Worm (Caenorhabditis elegans) whole organism, L1 larva: ENCODE results near the gene K05D4.9.

ENCODE experiments used
- aha-1 ChIP-seq: fragments of 150-350 bp; optimal IDR thresholded peaks from 2 replicates; lab custom pipeline; 2014; ENCODE audit warnings: missing biosample characterization, missing genetic modification characterization
- blmp-1 ChIP-seq: fragments of 150-350 bp; optimal IDR thresholded peaks from 2 replicates; lab custom pipeline; 2014; ENCODE audit warnings: missing biosample characterization, missing genetic modification characterization
- ceh-88 ChIP-seq: fragments of 200-800 bp; sonication (Bioruptor generic); IDR thresholded peaks from 2 replicates; pipeline ENCODE4 v1.3.6; 2022; ENCODE audit warnings: missing genetic modification characterization, missing compliant biosample characterization
- dsc-1 ChIP-seq: sonication (generic microtip); optimal IDR thresholded peaks from 2 replicates; lab custom pipeline; 2016; ENCODE audit warnings: mild to moderate bottlenecking, missing genetic modification characterization, missing compliant biosample characterization
- efl-3 ChIP-seq: fragments of 200-800 bp; sonication (Bioruptor generic); optimal IDR thresholded peaks from 2 replicates; lab custom pipeline; 2018; ENCODE audit warnings: mild to moderate bottlenecking, missing genetic modification characterization, missing compliant biosample characterization
- egl-13 ChIP-seq: sonication (generic microtip); optimal IDR thresholded peaks from 2 replicates; lab custom pipeline; 2016; ENCODE audit warnings: missing genotype, missing genetic modification reagents, missing genetic modification characterization, missing compliant biosample characterization
- egl-27 ChIP-seq, 2 experiments: fragments of 150-350 bp in 1 of 2; sonication (generic microtip); optimal IDR thresholded peaks; 3 replicates each; lab custom pipeline; 2017 to 2018; ENCODE audit warnings: missing biosample characterization in 2 of 2, missing genetic modification characterization in 2 of 2, missing genetic modification reagents in 2 of 2
- elt-2 ChIP-seq: sonication (generic microtip); optimal IDR thresholded peaks from 2 replicates; lab custom pipeline; 2016; ENCODE audit warnings: missing genetic modification characterization, mild to moderate bottlenecking, inconsistent platforms, missing compliant biosample characterization, missing genetic modification reagents
- elt-3 ChIP-seq, 6 experiments: fragments of 150-350 bp in 1 of 6; sonication (generic microtip); optimal IDR thresholded peaks; 2 replicates each; lab custom pipeline; 2017 to 2018; ENCODE audit warnings: missing biosample characterization in 6 of 6, missing genetic modification characterization in 6 of 6, inconsistent platforms in 1 of 6
- fkh-8 ChIP-seq: sonication (generic microtip); optimal IDR thresholded peaks from 2 replicates; lab custom pipeline; 2016; ENCODE audit warnings: mild to moderate bottlenecking, missing genetic modification characterization, missing compliant biosample characterization
- hlh-17 ChIP-seq: fragments of 200-800 bp; sonication (Bioruptor generic); optimal IDR thresholded peaks from 2 replicates; lab custom pipeline; 2018; ENCODE audit warnings: missing genetic modification characterization, mild to moderate bottlenecking, missing compliant biosample characterization, moderate library complexity, borderline replicate concordance
- lin-13 ChIP-seq: fragments of 150-350 bp; optimal IDR thresholded peaks from 2 replicates; lab custom pipeline; 2014; ENCODE audit warnings: missing biosample characterization, missing genetic modification reagents, missing genetic modification characterization
- lin-14 ChIP-seq: fragments of 200-800 bp; sonication (Bioruptor generic); optimal IDR thresholded peaks from 2 replicates; lab custom pipeline; 2018; ENCODE audit warnings: mild to moderate bottlenecking, missing genetic modification characterization, moderate library complexity, missing compliant biosample characterization
- lin-15B ChIP-seq: fragments of 150-350 bp; sonication (generic microtip); optimal IDR thresholded peaks from 3 replicates; lab custom pipeline; 2014; ENCODE audit warnings: missing biosample characterization, missing genetic modification characterization
- lir-3 ChIP-seq: sonication (generic microtip); optimal IDR thresholded peaks from 2 replicates; lab custom pipeline; 2016; ENCODE audit warnings: mild to moderate bottlenecking, missing genetic modification characterization, moderate library complexity, missing compliant biosample characterization; ENCODE audit not compliant: poor library complexity
- lsy-2 ChIP-seq, 2 experiments: fragments of 150-350 bp; optimal IDR thresholded peaks; 2 replicates each; lab custom pipeline; 2014; ENCODE audit warnings: missing biosample characterization in 2 of 2, missing genetic modification characterization in 2 of 2
- mdl-1 ChIP-seq, 2 experiments: fragments of 150-350 bp; optimal IDR thresholded peaks; 2 replicates each; lab custom pipeline; 2014 to 2017; ENCODE audit warnings: missing biosample characterization in 2 of 2, missing genetic modification characterization in 2 of 2, inconsistent platforms in 1 of 2
- mef-2 ChIP-seq: fragments of 150-350 bp; optimal IDR thresholded peaks from 2 replicates; lab custom pipeline; 2014; ENCODE audit warnings: missing biosample characterization, missing genetic modification characterization
- mep-1 ChIP-seq: fragments of 150-350 bp; optimal IDR thresholded peaks from 2 replicates; lab custom pipeline; 2014; ENCODE audit warnings: missing biosample characterization, missing genetic modification characterization
- nhr-19 ChIP-seq: fragments of 200-800 bp; sonication (Bioruptor generic); conservative IDR thresholded peaks from 2 replicates; pipeline ENCODE4 v1.3.6; 2022; ENCODE audit warnings: missing genetic modification characterization, missing compliant biosample characterization
- nhr-237 ChIP-seq: fragments of 150-350 bp; optimal IDR thresholded peaks from 2 replicates; lab custom pipeline; 2014; ENCODE audit warnings: missing biosample characterization, missing genetic modification characterization
- nhr-28 ChIP-seq: fragments of 150-350 bp; optimal IDR thresholded peaks from 2 replicates; lab custom pipeline; 2014; ENCODE audit warnings: missing biosample characterization, missing genetic modification characterization
- nhr-47 ChIP-seq: sonication (generic microtip); optimal IDR thresholded peaks from 2 replicates; lab custom pipeline; 2016; ENCODE audit warnings: mild to moderate bottlenecking, missing genetic modification characterization, moderate library complexity, missing compliant biosample characterization
- nhr-71 ChIP-seq: sonication (generic microtip); optimal IDR thresholded peaks from 2 replicates; lab custom pipeline; 2016; ENCODE audit warnings: mild to moderate bottlenecking, missing genetic modification characterization, moderate library complexity, missing compliant biosample characterization
- nhr-84 ChIP-seq: sonication (generic microtip); optimal IDR thresholded peaks from 2 replicates; lab custom pipeline; 2017; ENCODE audit warnings: missing biosample characterization, missing genetic modification characterization
- nhr-90 ChIP-seq: sonication (generic microtip); optimal IDR thresholded peaks from 2 replicates; lab custom pipeline; 2016; ENCODE audit warnings: mild to moderate bottlenecking, missing genetic modification characterization, missing compliant biosample characterization; ENCODE audit not compliant: poor library complexity
- pax-3 ChIP-seq: fragments of 200-800 bp; sonication (Bioruptor generic); optimal IDR thresholded peaks from 2 replicates; lab custom pipeline; 2018; ENCODE audit warnings: mild to moderate bottlenecking, missing genetic modification characterization, moderate library complexity, missing compliant biosample characterization
- pqm-1 ChIP-seq: sonication (generic microtip); optimal IDR thresholded peaks from 3 replicates; lab custom pipeline; 2017; ENCODE audit warnings: missing biosample characterization, missing genetic modification characterization
- rnt-1 ChIP-seq: sonication (generic microtip); optimal IDR thresholded peaks from 2 replicates; lab custom pipeline; 2016; ENCODE audit warnings: mild to moderate bottlenecking, missing genetic modification characterization, moderate library complexity, missing compliant biosample characterization
- snu-23 ChIP-seq: sonication (generic microtip); optimal IDR thresholded peaks from 2 replicates; lab custom pipeline; 2016; ENCODE audit warnings: missing genetic modification characterization, missing compliant biosample characterization
- sptf-1 ChIP-seq: fragments of 150-350 bp; optimal IDR thresholded peaks from 2 replicates; lab custom pipeline; 2014; ENCODE audit warnings: missing biosample characterization, missing genetic modification characterization
- sup-37 ChIP-seq: fragments of 200-800 bp; sonication (Bioruptor generic); optimal IDR thresholded peaks from 2 replicates; lab custom pipeline; 2018; ENCODE audit warnings: mild to moderate bottlenecking, missing genetic modification characterization, missing compliant biosample characterization
- swsn-7 ChIP-seq: sonication (generic microtip); optimal IDR thresholded peaks from 2 replicates; lab custom pipeline; 2016; ENCODE audit warnings: missing genetic modification characterization, missing compliant biosample characterization
- tbx-2 ChIP-seq: sonication (generic microtip); optimal IDR thresholded peaks from 2 replicates; lab custom pipeline; 2016; ENCODE audit warnings: missing genetic modification characterization, missing compliant biosample characterization
- unc-130 ChIP-seq: fragments of 150-350 bp; optimal IDR thresholded peaks from 2 replicates; lab custom pipeline; 2017; ENCODE audit warnings: missing biosample characterization, missing genetic modification characterization, inconsistent platforms
- unc-30 ChIP-seq: sonication (generic microtip); optimal IDR thresholded peaks from 2 replicates; lab custom pipeline; 2017; ENCODE audit warnings: missing biosample characterization, missing genetic modification characterization
- unc-62 ChIP-seq: fragments of 150-350 bp; optimal IDR thresholded peaks from 2 replicates; lab custom pipeline; 2014; ENCODE audit warnings: missing biosample characterization, missing genetic modification reagents, missing genetic modification characterization
- unc-86 ChIP-seq: sonication (generic microtip); optimal IDR thresholded peaks from 2 replicates; lab custom pipeline; 2016; ENCODE audit warnings: missing genetic modification characterization, missing compliant biosample characterization
- unc-98 ChIP-seq: fragments of 200-800 bp; sonication (Bioruptor generic); IDR thresholded peaks from 2 replicates; pipeline ENCODE4 v1.3.6; 2022; ENCODE audit warnings: missing genetic modification characterization, missing compliant biosample characterization
- vab-15 ChIP-seq: sonication (generic microtip); optimal IDR thresholded peaks from 2 replicates; lab custom pipeline; 2017; ENCODE audit warnings: missing genotype, mild to moderate bottlenecking, missing genetic modification characterization, missing compliant biosample characterization
- zip-4 ChIP-seq: fragments of 200-800 bp; sonication (Bioruptor generic); optimal IDR thresholded peaks from 2 replicates; lab custom pipeline; 2018; ENCODE audit warnings: mild to moderate bottlenecking, missing genetic modification characterization, moderate library complexity, missing compliant biosample characterization

K05D4.9 gene

DNA sequence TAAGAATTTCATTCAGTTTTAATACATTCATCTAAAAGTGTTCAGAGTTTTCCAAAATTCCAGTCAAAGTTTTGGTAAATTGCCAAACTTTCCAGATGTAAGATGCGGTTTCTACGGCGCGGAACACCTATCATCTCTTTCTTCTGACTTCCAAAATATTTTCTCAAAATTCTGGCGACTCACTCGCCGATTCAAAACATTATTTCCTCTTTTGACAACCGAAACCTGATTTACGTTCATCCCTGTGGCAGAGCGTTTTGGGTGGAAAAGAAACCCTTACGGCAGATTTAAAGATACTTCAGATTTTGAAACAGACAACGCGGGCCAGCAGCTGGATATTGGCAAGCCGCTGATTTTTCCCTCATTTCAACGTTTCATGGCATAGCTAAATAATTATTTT lies 26.4 kb upstream of the K05D4.9 start, which contains the start of gene F11A5.5:
TSS of gene F11A5.5 (plus strand) at position 301 of the 400 bp plus-strand sequence.
- TF ChIP-seq sup-37 (no peak), nhr-237 (no peak), fkh-8 (tag; lab: Kevin White, UChicago) (no peak), rnt-1 (tag; lab: Kevin White, UChicago) (no peak), ceh-88 (GFP tag; lab: Robert Waterston, UW) (no peak)

DNA sequence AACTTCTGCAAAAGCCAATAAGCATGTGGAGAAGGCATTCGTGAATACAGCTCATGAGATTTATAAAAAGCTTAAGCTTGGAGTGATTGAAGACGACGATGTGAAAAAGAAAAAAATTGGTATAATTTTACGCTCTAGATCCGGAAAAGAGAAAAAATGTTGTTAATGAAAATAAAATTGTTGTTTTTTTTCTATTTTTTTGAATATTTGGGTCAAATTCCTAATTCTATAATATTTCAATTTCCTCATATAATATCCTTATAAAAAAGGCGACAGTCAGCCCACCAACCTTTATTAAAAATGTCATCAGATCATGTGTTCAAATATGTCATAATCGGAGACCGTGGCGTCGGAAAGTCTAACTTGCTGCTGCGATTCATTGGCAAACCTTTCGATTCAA lies 23.8 kb upstream of the K05D4.9 start, which contains the start of gene rabr-3:
TSS of gene rabr-3 (plus strand) at position 301 of the 400 bp plus-strand sequence.
- TF ChIP-seq egl-13 (tag; lab: Kevin White, UChicago) (no peak), pqm-1 (tag; lab: Kevin White, UChicago) (no peak), lin-13 (no peak), sptf-1 (tag; lab: Kevin White, UChicago) (no peak), blmp-1 (no peak), egl-27 (tag; optimal IDR thresholded peaks at IDR 0.05; lab: Kevin White, UChicago) (no peak), tbx-2 (no peak), hlh-17 (GFP tag; lab: Kevin White, UChicago) (no peak), unc-130 (tag; lab: Kevin White, UChicago) (no peak), nhr-28 (tag; lab: Kevin White, UChicago) (no peak), vab-15 (tag; lab: Kevin White, UChicago) (no peak), lir-3 (tag; lab: Kevin White, UChicago) (no peak), nhr-84 (tag; lab: Kevin White, UChicago) (no peak)

DNA sequence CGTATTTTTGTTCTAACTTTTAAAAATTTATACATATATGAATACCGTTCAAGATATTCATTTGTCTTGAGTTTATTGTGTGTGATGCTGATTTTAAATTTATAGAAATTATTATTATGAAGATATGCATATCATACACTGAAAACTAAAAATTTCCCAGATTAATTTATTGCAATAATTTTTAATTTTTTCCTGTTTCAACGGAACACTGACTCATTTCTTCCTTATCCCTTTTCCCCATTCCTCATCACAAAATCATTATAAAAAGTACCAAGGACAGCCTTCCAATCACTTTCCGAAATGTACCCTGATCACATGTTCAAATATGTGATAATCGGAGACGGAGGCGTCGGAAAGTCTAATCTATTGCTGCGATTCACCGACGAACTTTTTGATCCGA lies 23.0 kb upstream of the K05D4.9 start, which contains the start of gene rabr-4:
TSS of gene rabr-4 (plus strand) at position 301 of the 400 bp plus-strand sequence.
- TF ChIP-seq swsn-7 (tag; lab: Kevin White, UChicago) = no peak
- no peak for TF ChIP-seq mep-1
- no peak for TF ChIP-seq mef-2 (tag; lab: Kevin White, UChicago)
- TF ChIP-seq tbx-2 = no peak
- no peak for TF ChIP-seq unc-98 (GFP tag; lab: Robert Waterston, UW)
- TF ChIP-seq elt-3 (tag; optimal IDR thresholded peaks at IDR 0.05; lab: Kevin White, UChicago) = peak in 1 of 6 experiments; percentile 20
- TF ChIP-seq efl-3 (GFP tag; lab: Kevin White, UChicago) = no peak
- TF ChIP-seq blmp-1 = peak; percentile 46
- TF ChIP-seq lin-14 (GFP tag; lab: Kevin White, UChicago) = no peak
- TF ChIP-seq dsc-1 (tag; lab: Kevin White, UChicago) = no peak
- TF ChIP-seq unc-30 = no peak
- TF ChIP-seq nhr-237 = no peak
- no peak for TF ChIP-seq pax-3 (tag; lab: Kevin White, UChicago)
- TF ChIP-seq nhr-19 = no peak
- TF ChIP-seq aha-1 (tag; lab: Kevin White, UChicago) = no peak

DNA sequence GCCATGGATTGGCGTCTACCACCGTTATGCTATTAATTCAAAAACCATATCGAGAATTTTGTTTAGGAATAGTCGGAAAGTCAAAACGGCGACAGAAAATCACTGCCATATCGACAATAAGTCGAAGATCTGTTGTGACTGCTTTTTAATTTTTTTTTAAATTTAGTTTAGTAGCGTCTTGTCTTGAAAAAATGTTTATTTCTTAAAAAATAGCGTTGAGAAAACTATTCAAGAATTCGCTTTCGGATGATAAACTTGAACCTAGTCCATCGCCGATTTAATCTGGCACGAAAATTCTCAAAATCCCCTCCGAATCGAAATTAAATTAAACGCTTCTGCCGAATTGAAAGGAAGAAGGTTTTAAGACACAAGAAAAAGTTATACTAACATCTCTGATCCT lies 20.5 kb upstream of the K05D4.9 start, which contains the start of gene srh-279:
TSS of gene srh-279 (plus strand) at position 301 of the 400 bp plus-strand sequence.
- TF ChIP-seq snu-23 (GFP tag; lab: Kevin White, UChicago) = no peak
- TF ChIP-seq elt-2 (tag; lab: Kevin White, UChicago) = no peak
- no peak for TF ChIP-seq lsy-2 (tag; optimal IDR thresholded peaks at IDR 0.05; lab: Kevin White, UChicago)
- no peak for TF ChIP-seq unc-62

DNA sequence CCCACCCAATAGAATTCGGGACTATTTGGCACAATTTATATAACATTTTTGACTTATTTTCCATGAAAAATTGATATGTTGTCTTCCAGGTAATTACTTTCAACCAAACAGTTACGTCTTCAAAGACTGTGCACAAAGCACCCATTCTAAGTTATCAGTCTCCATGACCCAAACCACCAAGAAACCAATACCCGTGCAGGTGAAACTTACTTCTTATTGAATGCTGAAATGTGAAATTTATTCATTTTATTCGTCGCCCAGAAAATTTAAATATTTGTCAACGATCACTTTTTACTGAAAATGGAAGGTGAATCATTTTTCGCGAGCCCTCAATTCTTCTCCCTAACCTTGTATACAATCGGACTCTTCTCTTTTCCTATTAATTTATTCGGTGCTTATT lies 18.9 kb upstream of the K05D4.9 start, which contains the start of gene srh-281:
TSS of gene srh-281 (plus strand) at position 301 of the 400 bp plus-strand sequence.
- no peak for TF ChIP-seq lin-15B
- no peak for TF ChIP-seq nhr-71 (tag; lab: Kevin White, UChicago)
- TF ChIP-seq egl-13 (tag; lab: Kevin White, UChicago) = no peak
- no peak for TF ChIP-seq lin-14 (GFP tag; lab: Kevin White, UChicago)
- TF ChIP-seq nhr-90 = no peak
- TF ChIP-seq nhr-47 (tag; lab: Kevin White, UChicago) = no peak
- TF ChIP-seq zip-4 (GFP tag; lab: Kevin White, UChicago) = no peak
- no peak for TF ChIP-seq mdl-1 (tag; optimal IDR thresholded peaks at IDR 0.05; lab: Kevin White, UChicago)
- TF ChIP-seq lsy-2 (tag; optimal IDR thresholded peaks at IDR 0.05; lab: Kevin White, UChicago) = no peak
- no peak for TF ChIP-seq unc-86 (tag; lab: Kevin White, UChicago)
